Worm (Caenorhabditis elegans) whole organism, mixed stage, embryonic: ENCODE results near the gene ugt-3.

ENCODE experiments used
- M03D4.4 ChIP-seq: sonication (generic microtip); optimal IDR thresholded peaks from 2 replicates; lab custom pipeline; 2017; ENCODE audit warnings: mild to moderate bottlenecking, missing genetic modification characterization, missing compliant biosample characterization
- bed-3 ChIP-seq: fragments of 200-800 bp; sonication (Bioruptor generic); optimal IDR thresholded peaks from 3 replicates; lab custom pipeline; 2018; ENCODE audit warnings: mild to moderate bottlenecking, missing genetic modification characterization, moderate library complexity, missing compliant biosample characterization
- blmp-1 ChIP-seq: fragments of 150-350 bp; optimal IDR thresholded peaks from 2 replicates; lab custom pipeline; 2014; ENCODE audit warnings: missing biosample characterization, missing genetic modification characterization
- ceh-39 ChIP-seq: fragments of 150-350 bp; optimal IDR thresholded peaks from 2 replicates; lab custom pipeline; 2014; ENCODE audit warnings: missing biosample characterization, missing genetic modification characterization
- ceh-43 ChIP-seq: fragments of 200-800 bp; sonication (Bioruptor generic); optimal IDR thresholded peaks from 2 replicates; lab custom pipeline; 2018; ENCODE audit warnings: mild to moderate bottlenecking, missing genetic modification characterization, moderate library complexity, missing compliant biosample characterization
- ceh-83 ChIP-seq: fragments of 200-800 bp; sonication (Bioruptor generic); optimal IDR thresholded peaks from 2 replicates; lab custom pipeline; 2018; ENCODE audit warnings: mild to moderate bottlenecking, missing genetic modification characterization, missing compliant biosample characterization
- ces-1 ChIP-seq: fragments of 150-350 bp; optimal IDR thresholded peaks from 2 replicates; lab custom pipeline; 2014; ENCODE audit warnings: missing biosample characterization, missing genetic modification reagents, missing genetic modification characterization
- cnd-1 ChIP-seq: fragments of 200-800 bp; sonication (Bioruptor generic); optimal IDR thresholded peaks from 2 replicates; lab custom pipeline; 2018; ENCODE audit warnings: mild to moderate bottlenecking, missing genetic modification characterization, missing compliant biosample characterization
- elt-1 ChIP-seq: sonication (generic microtip); optimal IDR thresholded peaks from 2 replicates; lab custom pipeline; 2017; ENCODE audit warnings: missing genetic modification characterization, mild to moderate bottlenecking, missing compliant biosample characterization, antibody characterized with exemption, moderate library complexity, borderline replicate concordance; ENCODE audit not compliant: insufficient read depth
- elt-3 ChIP-seq: fragments of 150-350 bp; optimal IDR thresholded peaks from 2 replicates; lab custom pipeline; 2014; ENCODE audit warnings: missing biosample characterization, missing genetic modification characterization
- flh-1 ChIP-seq: fragments of 200-800 bp; sonication (Bioruptor generic); optimal IDR thresholded peaks from 2 replicates; lab custom pipeline; 2018; ENCODE audit warnings: mild to moderate bottlenecking, missing genetic modification characterization, moderate library complexity, missing compliant biosample characterization
- ham-2 ChIP-seq: fragments of 200-800 bp; sonication (Bioruptor generic); optimal IDR thresholded peaks from 2 replicates; lab custom pipeline; 2018; ENCODE audit warnings: mild to moderate bottlenecking, missing genetic modification characterization, missing compliant biosample characterization
- hlh-1 ChIP-seq: fragments of 150-350 bp; optimal IDR thresholded peaks from 2 replicates; lab custom pipeline; 2014; ENCODE audit warnings: missing biosample characterization, missing genetic modification reagents, missing genetic modification characterization
- lin-13 ChIP-seq: fragments of 150-350 bp; optimal IDR thresholded peaks from 2 replicates; lab custom pipeline; 2014; ENCODE audit warnings: missing biosample characterization, missing genetic modification characterization
- lin-32 ChIP-seq: fragments of 200-800 bp; sonication (Bioruptor generic); optimal IDR thresholded peaks from 2 replicates; lab custom pipeline; 2018; ENCODE audit warnings: mild to moderate bottlenecking, missing genetic modification characterization, missing compliant biosample characterization
- lsy-2 ChIP-seq: fragments of 150-350 bp; optimal IDR thresholded peaks from 2 replicates; lab custom pipeline; 2014; ENCODE audit warnings: missing biosample characterization, missing genetic modification characterization
- mab-5 ChIP-seq: fragments of 150-350 bp; optimal IDR thresholded peaks from 2 replicates; lab custom pipeline; 2014; ENCODE audit warnings: missing biosample characterization, missing genetic modification characterization
- mep-1 ChIP-seq: fragments of 150-350 bp; optimal IDR thresholded peaks from 2 replicates; lab custom pipeline; 2017; ENCODE audit warnings: missing biosample characterization, missing genetic modification reagents, missing genetic modification characterization, inconsistent platforms
- nhr-12 ChIP-seq: fragments of 150-350 bp; optimal IDR thresholded peaks from 2 replicates; lab custom pipeline; 2014; ENCODE audit warnings: missing biosample characterization, missing genetic modification characterization
- nhr-2 ChIP-seq: fragments of 150-350 bp; optimal IDR thresholded peaks from 2 replicates; lab custom pipeline; 2014; ENCODE audit warnings: missing biosample characterization, missing genetic modification characterization
- nhr-237 ChIP-seq: fragments of 150-350 bp; optimal IDR thresholded peaks from 2 replicates; lab custom pipeline; 2014; ENCODE audit warnings: missing biosample characterization, missing genetic modification characterization
- nhr-28 ChIP-seq: fragments of 150-350 bp; optimal IDR thresholded peaks from 2 replicates; lab custom pipeline; 2014; ENCODE audit warnings: missing biosample characterization, missing genetic modification characterization
- nhr-76 ChIP-seq: sonication (generic microtip); optimal IDR thresholded peaks from 2 replicates; lab custom pipeline; 2017; ENCODE audit warnings: missing biosample characterization, missing genetic modification characterization
- pha-4 ChIP-seq: fragments of 150-350 bp; optimal IDR thresholded peaks from 2 replicates; lab custom pipeline; 2018; ENCODE audit warnings: missing biosample characterization, missing genetic modification reagents, missing genetic modification characterization
- sem-2 ChIP-seq: fragments of 200-800 bp; sonication (Bioruptor generic); optimal IDR thresholded peaks from 2 replicates; lab custom pipeline; 2018; ENCODE audit warnings: mild to moderate bottlenecking, missing genetic modification characterization, missing compliant biosample characterization
- snpc-4 ChIP-seq: fragments of 150-350 bp; optimal IDR thresholded peaks from 2 replicates; lab custom pipeline; 2014; ENCODE audit warnings: missing biosample characterization, missing genetic modification characterization
- sptf-1 ChIP-seq: sonication (generic microtip); optimal IDR thresholded peaks from 2 replicates; lab custom pipeline; 2017; ENCODE audit warnings: mild to moderate bottlenecking, missing genetic modification characterization, moderate library complexity, missing compliant biosample characterization
- tbx-8 ChIP-seq: fragments of 200-800 bp; sonication (Bioruptor generic); optimal IDR thresholded peaks from 2 replicates; lab custom pipeline; 2018; ENCODE audit warnings: mild to moderate bottlenecking, missing genetic modification characterization, moderate library complexity, missing compliant biosample characterization
- unc-120 ChIP-seq: sonication (generic microtip); optimal IDR thresholded peaks from 2 replicates; lab custom pipeline; 2017; ENCODE audit warnings: missing genetic modification characterization, missing compliant biosample characterization; ENCODE audit not compliant: poor library complexity, severe bottlenecking
- zip-8 ChIP-seq: fragments of 150-350 bp; optimal IDR thresholded peaks from 2 replicates; lab custom pipeline; 2014; ENCODE audit warnings: missing biosample characterization, missing genetic modification characterization
- ztf-11 ChIP-seq: fragments of 150-350 bp; optimal IDR thresholded peaks from 2 replicates; lab custom pipeline; 2014; ENCODE audit warnings: missing biosample characterization, missing genetic modification characterization

ugt-3 gene

ce11 chrV:12773852-12774251, 26.2 kb downstream of the ugt-3 start:
- TF ChIP-seq blmp-1 (no peak), cnd-1 (tag; lab: Kevin White, UChicago) (no peak), bed-3 (no peak)

ce11 chrV:12773222-12773621, 26.8 kb downstream of the ugt-3 start, which contains the start of gene ZC455.1:
ZC455.1 (plus strand) TSS chrV:12773522.
- TF ChIP-seq unc-120 (tag; lab: Kevin White, UChicago) = no peak

DNA sequence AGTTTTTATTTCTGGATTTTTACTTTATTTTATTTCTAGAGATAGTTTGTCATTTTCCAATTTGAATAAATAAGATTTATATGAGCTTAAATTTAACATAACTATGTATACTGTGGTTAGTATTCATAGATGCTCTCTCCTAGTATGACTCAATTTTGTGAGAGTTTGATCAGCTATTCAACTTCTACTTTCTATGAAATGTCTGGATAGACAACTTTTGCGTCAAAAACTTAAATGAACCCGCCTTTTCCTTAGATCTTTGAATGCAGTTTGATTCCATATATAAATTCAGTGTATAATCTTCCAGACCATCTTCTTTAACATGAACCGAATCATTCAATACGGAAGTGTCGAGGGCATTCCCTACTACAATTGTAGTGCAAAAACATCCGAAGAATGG, 31.1 kb downstream of the ugt-3 start, which contains the start of gene srt-43:
Gene srt-43, plus strand, starts transcription at position 301 of the 400 bp plus-strand sequence.
- TF ChIP-seq pha-4 (no peak), lin-32 (GFP tag; lab: Kevin White, UChicago) (no peak), ceh-43 (GFP tag; lab: Kevin White, UChicago) (no peak), sptf-1 (tag; lab: Kevin White, UChicago) (no peak), lin-13 (no peak), ceh-83 (GFP tag; lab: Kevin White, UChicago) (no peak), blmp-1 (no peak), nhr-237 (tag; lab: Kevin White, UChicago) (no peak), ces-1 (GFP tag; lab: Kevin White, UChicago) (no peak), elt-1 (tag; lab: Kevin White, UChicago) (no peak), flh-1 (no peak), elt-3 (tag; lab: Kevin White, UChicago) (no peak), mab-5 (tag; lab: Kevin White, UChicago) (no peak), nhr-12 (tag; lab: Kevin White, UChicago) (no peak), bed-3 (no peak), ceh-39 (tag; lab: Kevin White, UChicago) (no peak), ztf-11 (tag; lab: Kevin White, UChicago) (no peak), hlh-1 (tag; lab: Kevin White, UChicago) (no peak)

- TF ChIP-seq lsy-2 (peak; percentile 93), zip-8 (tag; lab: Kevin White, UChicago) (no peak)
Measured at ce11 chrV:12763291-12763995, 36.6 kb downstream of the ugt-3 start, which contains the start of the genes abcf-1 and scc-3. abcf-1 (minus strand) TSS chrV:12763375. scc-3 (plus strand) TSS chrV:12763945.

- no peak for TF ChIP-seq tbx-8 (GFP tag; lab: Kevin White, UChicago)
- TF ChIP-seq mab-5 (tag; lab: Kevin White, UChicago) = no peak
- no peak for TF ChIP-seq nhr-2 (tag; lab: Kevin White, UChicago)
- no peak for TF ChIP-seq pha-4
- TF ChIP-seq nhr-28 = no peak
- no peak for TF ChIP-seq ceh-83 (GFP tag; lab: Kevin White, UChicago)
- TF ChIP-seq ceh-39 (tag; lab: Kevin White, UChicago) = no peak
- TF ChIP-seq M03D4.4 (tag; lab: Kevin White, UChicago) = no peak
- no peak for TF ChIP-seq ztf-11 (tag; lab: Kevin White, UChicago)
- no peak for TF ChIP-seq sem-2 (GFP tag; lab: Kevin White, UChicago)
- TF ChIP-seq elt-1 (tag; lab: Kevin White, UChicago) = no peak
- TF ChIP-seq snpc-4 (tag; lab: Kevin White, UChicago) = no peak
- TF ChIP-seq ham-2 (GFP tag; lab: Kevin White, UChicago) = no peak
Measured at ce11 chrV:12760913-12761312, 39.2 kb downstream of the ugt-3 start, which contains the start of gene F18E2.15. F18E2.15 (minus strand) TSS chrV:12761013.

DNA sequence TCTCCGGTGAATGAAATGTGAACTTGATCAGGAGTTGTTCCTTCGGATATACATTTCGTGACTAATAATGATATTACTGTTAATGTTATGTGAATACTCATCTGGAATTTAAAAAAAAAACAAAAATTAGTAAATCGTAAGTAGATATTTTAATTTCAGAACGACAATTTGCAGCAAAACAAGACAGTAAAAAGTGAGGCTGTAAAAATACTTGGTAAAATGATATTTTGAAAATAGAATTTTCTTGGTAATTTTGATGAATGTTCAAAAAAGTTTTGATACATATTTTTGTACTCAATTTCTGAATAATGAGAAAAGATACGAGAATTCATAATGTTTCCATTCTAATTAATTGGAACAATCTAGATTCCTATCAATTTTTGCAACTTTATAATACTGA, 40.4 kb downstream of the ugt-3 start, which contains the start of gene papl-1:
Gene papl-1, minus strand, starts transcription at position 101 of the 400 bp plus-strand sequence.
- TF ChIP-seq nhr-12 (tag; lab: Kevin White, UChicago) (no peak), nhr-76 (tag; lab: Kevin White, UChicago) (no peak), nhr-237 (tag; lab: Kevin White, UChicago) (no peak), sptf-1 (tag; lab: Kevin White, UChicago) (no peak), mep-1 (tag; lab: Kevin White, UChicago) (no peak), hlh-1 (tag; lab: Kevin White, UChicago) (no peak), tbx-8 (GFP tag; lab: Kevin White, UChicago) (no peak), zip-8 (tag; lab: Kevin White, UChicago) (no peak), mab-5 (tag; lab: Kevin White, UChicago) (no peak), ham-2 (GFP tag; lab: Kevin White, UChicago) (no peak), flh-1 (no peak)
